Fruit fly (Drosophila melanogaster): Measurements from ENCODE around the gene Nelf-A.

The Nelf-A gene

DNA sequence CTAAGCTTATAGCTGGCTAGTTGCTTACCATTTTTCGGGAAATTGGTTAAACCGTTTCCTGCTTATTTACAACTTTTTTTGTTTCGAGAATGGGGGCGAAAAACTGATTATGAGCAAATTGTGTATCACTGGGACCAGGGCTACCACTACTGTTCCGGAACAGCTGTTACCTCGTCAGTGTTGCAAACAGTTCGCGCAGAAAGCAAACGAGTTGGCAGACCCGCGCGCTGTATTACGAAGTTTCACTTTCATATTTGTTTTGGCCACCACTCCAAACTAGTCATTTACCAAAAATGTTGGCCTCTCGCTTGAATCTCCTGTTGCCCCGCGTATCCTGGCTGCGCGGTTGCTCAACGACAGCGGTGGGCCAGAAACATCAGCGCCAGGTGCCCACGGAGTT is 46.4 kb downstream of the Nelf-A start, which contains the start of the genes AP-2sigma and Idi (continued):
- TF ChIP-seq tgo (GFP tag; IDR thresholded peaks at IDR 0.05) (no peak), lov (optimal IDR thresholded peaks at IDR 0.05) (no peak), lov (GFP tag; IDR thresholded peaks at IDR 0.05) (peak; percentile 76; the same call in 1 of the 3 replicates), MBD-R2 (GFP tag; IDR thresholded peaks at IDR 0.05) (peak; percentile 98), Dref (GFP tag; IDR thresholded peaks at IDR 0.05) (peak; percentile 41; the same call in 1 of the 2 replicates), Bteb2 (GFP tag; optimal IDR thresholded peaks at IDR 0.05) (no peak), CG10267 (tag; optimal IDR thresholded peaks at IDR 0.05) (peak; percentile 93), gt (GFP tag; IDR thresholded peaks at IDR 0.05) (no peak), CG4854 (GFP tag; optimal IDR thresholded peaks at IDR 0.05) (no peak), CG15269 (tag; optimal IDR thresholded peaks at IDR 0.05) (no peak), CG34224 (GFP tag; IDR thresholded peaks at IDR 0.05; ENCODE audit: partially characterized antibody) (peak; percentile 51), CG2116 (GFP tag; optimal IDR thresholded peaks at IDR 0.05) (peak; percentile 58), CG15601 (tag; optimal IDR thresholded peaks at IDR 0.05) (no peak), CG11093 (GFP tag; IDR thresholded peaks at IDR 0.05) (no peak), nau (GFP tag; optimal IDR thresholded peaks at IDR 0.05) (no peak), Side (GFP tag; optimal IDR thresholded peaks at IDR 0.05) (no peak), Deaf1 (tag; optimal IDR thresholded peaks at IDR 0.05) (peak; percentile 14), CG15011 (GFP tag; optimal IDR thresholded peaks at IDR 0.05) (no peak), gsb (GFP tag; IDR thresholded peaks at IDR 0.05) (no peak), klu (GFP tag; IDR thresholded peaks at IDR 0.05) (no peak), CG4707 (GFP tag; optimal IDR thresholded peaks at IDR 0.05) (no peak), CG17912 (GFP tag; optimal IDR thresholded peaks at IDR 0.05) (peak; percentile 42), tna (GFP tag; IDR thresholded peaks at IDR 0.05; ENCODE audit: partially characterized antibody) (no peak), eyg (GFP tag; optimal IDR thresholded peaks at IDR 0.05) (no peak), CG6175 (GFP tag; IDR thresholded peaks at IDR 0.05) (no peak), cad (GFP tag; optimal IDR thresholded peaks at IDR 0.05) (no peak), CG8765 (GFP tag; IDR thresholded peaks at IDR 0.05) (no peak), CG6791 (GFP tag; IDR thresholded peaks at IDR 0.05; ENCODE audit: partially characterized antibody) (0 out of 3 replicates have a peak, but pooled peaks have one; percentile 49), Dll (GFP tag; IDR thresholded peaks at IDR 0.05; ENCODE audit: partially characterized antibody) (peak; percentile 39; the same call in 1 of the 4 replicates), lola (GFP tag; optimal IDR thresholded peaks at IDR 0.05) (no peak), lilli (GFP tag; optimal IDR thresholded peaks at IDR 0.05) (peak; percentile 10), jigr1 (GFP tag; IDR thresholded peaks at IDR 0.05) (no peak), zf30C (GFP tag; optimal IDR thresholded peaks at IDR 0.05) (no peak), Sin3A (optimal IDR thresholded peaks at IDR 0.05) (peak; percentile 44), Hand (GFP tag; optimal IDR thresholded peaks at IDR 0.05) (no peak), trem (tag; optimal IDR thresholded peaks at IDR 0.05) (peak; percentile 99), CG11695 (GFP tag; IDR thresholded peaks at IDR 0.05) (no peak), Hr78 (GFP tag; optimal IDR thresholded peaks at IDR 0.05) (no peak), grn (GFP tag; optimal IDR thresholded peaks at IDR 0.05) (no peak), CG18011 (GFP tag; optimal IDR thresholded peaks at IDR 0.05) (no peak), ken (GFP tag; IDR thresholded peaks at IDR 0.05) (0 out of 3 replicates have a peak, but pooled peaks have one; percentile 38), chif (GFP tag; optimal IDR thresholded peaks at IDR 0.05) (no peak), Neu2 (GFP tag; optimal IDR thresholded peaks at IDR 0.05; ENCODE audit: borderline replicate concordance) (no peak), kay (GFP tag; optimal IDR thresholded peaks at IDR 0.05) (no peak), sob (GFP tag; IDR thresholded peaks at IDR 0.05) (peak; percentile 56), dm (GFP tag; optimal IDR thresholded peaks at IDR 0.05) (no peak), CG17829 (tag; optimal IDR thresholded peaks at IDR 0.05) (peak; percentile 44), CG8924 (tag; optimal IDR thresholded peaks at IDR 0.05) (no peak), CG7372 (GFP tag; IDR thresholded peaks at IDR 0.05) (no peak), br (optimal IDR thresholded peaks at IDR 0.05) (no peak), Pdp1 (GFP tag; optimal IDR thresholded peaks at IDR 0.05) (peak in 1 of 2 experiments; percentile 86), CG34376 (GFP tag; optimal IDR thresholded peaks at IDR 0.05) (peak; percentile 60)
